Worm (Caenorhabditis elegans) whole organism, L2 larva: ENCODE data around the gene fbxa-179.

ENCODE experiments used
- C34F6.9 ChIP-seq: fragments of 150-350 bp; optimal IDR thresholded peaks from 2 replicates; lab custom pipeline; 2014; ENCODE audit warnings: missing biosample characterization, missing genetic modification characterization
- R02D3.7 ChIP-seq: fragments of 150-350 bp; optimal IDR thresholded peaks from 2 replicates; lab custom pipeline; 2014; ENCODE audit warnings: missing biosample characterization, missing genetic modification characterization
- Y55F3AM.14 ChIP-seq: fragments of 200-800 bp; sonication (Bioruptor generic); optimal IDR thresholded peaks from 2 replicates; lab custom pipeline; 2018; ENCODE audit warnings: mild to moderate bottlenecking, missing genetic modification characterization, missing compliant biosample characterization
- ZK546.5 ChIP-seq: sonication (generic microtip); optimal IDR thresholded peaks from 2 replicates; lab custom pipeline; 2017; ENCODE audit warnings: missing biosample characterization, missing genetic modification characterization
- alr-1 ChIP-seq: fragments of 150-350 bp; optimal IDR thresholded peaks from 2 replicates; lab custom pipeline; 2014; ENCODE audit warnings: missing biosample characterization, missing genetic modification characterization
- aly-2 ChIP-seq: fragments of 150-350 bp; optimal IDR thresholded peaks from 2 replicates; lab custom pipeline; 2014; ENCODE audit warnings: missing biosample characterization, missing genetic modification characterization
- ama-1 ChIP-seq: fragments of 150-350 bp; optimal IDR thresholded peaks from 2 replicates; lab custom pipeline; 2018; ENCODE audit warnings: inconsistent platforms
- blmp-1 ChIP-seq: sonication (generic microtip); optimal IDR thresholded peaks from 2 replicates; lab custom pipeline; 2017; ENCODE audit warnings: missing genetic modification characterization, mild to moderate bottlenecking, missing compliant biosample characterization, antibody characterized with exemption, moderate library complexity; ENCODE audit not compliant: insufficient read depth
- ceh-16 ChIP-seq: fragments of 150-350 bp; optimal IDR thresholded peaks from 2 replicates; lab custom pipeline; 2014; ENCODE audit warnings: missing biosample characterization, missing genetic modification characterization
- ceh-82 ChIP-seq: fragments of 150-350 bp; optimal IDR thresholded peaks from 2 replicates; lab custom pipeline; 2014; ENCODE audit warnings: missing biosample characterization, missing genetic modification characterization
- crh-2 ChIP-seq: sonication (generic microtip); optimal IDR thresholded peaks from 2 replicates; lab custom pipeline; 2017; ENCODE audit warnings: missing biosample characterization, missing genetic modification characterization
- egl-27 ChIP-seq: sonication (generic microtip); optimal IDR thresholded peaks from 3 replicates; lab custom pipeline; 2017; ENCODE audit warnings: missing biosample characterization, missing genetic modification reagents, missing genetic modification characterization
- elt-1 ChIP-seq: fragments of 150-350 bp; optimal IDR thresholded peaks from 2 replicates; lab custom pipeline; 2014; ENCODE audit warnings: missing biosample characterization, missing genetic modification characterization
- elt-3 ChIP-seq: sonication (generic microtip); optimal IDR thresholded peaks from 2 replicates; lab custom pipeline; 2017; ENCODE audit warnings: missing biosample characterization, missing genetic modification characterization
- fos-1 ChIP-seq: fragments of 150-350 bp; optimal IDR thresholded peaks from 2 replicates; lab custom pipeline; 2014; ENCODE audit warnings: missing biosample characterization, missing genetic modification characterization
- lin-11 ChIP-seq: fragments of 150-350 bp; sonication (generic microtip); optimal IDR thresholded peaks from 2 replicates; lab custom pipeline; 2014; ENCODE audit warnings: missing biosample characterization, missing genetic modification characterization, inconsistent platforms, mixed read lengths
- lin-13 ChIP-seq: fragments of 150-350 bp; optimal IDR thresholded peaks from 2 replicates; lab custom pipeline; 2014; ENCODE audit warnings: missing biosample characterization, missing genetic modification reagents, missing genetic modification characterization
- mab-5 ChIP-seq: fragments of 150-350 bp; optimal IDR thresholded peaks from 2 replicates; lab custom pipeline; 2014; ENCODE audit warnings: missing biosample characterization, missing genetic modification characterization
- mbf-1 ChIP-seq: sonication (generic microtip); optimal IDR thresholded peaks from 2 replicates; lab custom pipeline; 2017; ENCODE audit warnings: missing biosample characterization, missing genetic modification characterization
- nhr-10 ChIP-seq: sonication (generic microtip); optimal IDR thresholded peaks from 2 replicates; lab custom pipeline; 2017; ENCODE audit warnings: missing biosample characterization, missing genetic modification characterization
- nhr-11 ChIP-seq: fragments of 150-350 bp; optimal IDR thresholded peaks from 2 replicates; lab custom pipeline; 2014; ENCODE audit warnings: missing biosample characterization, missing genetic modification characterization
- nhr-12 ChIP-seq: fragments of 150-350 bp; optimal IDR thresholded peaks from 2 replicates; lab custom pipeline; 2014; ENCODE audit warnings: missing biosample characterization, missing genetic modification characterization
- nhr-129 ChIP-seq: fragments of 150-350 bp; optimal IDR thresholded peaks from 2 replicates; lab custom pipeline; 2014; ENCODE audit warnings: missing biosample characterization, missing genetic modification characterization
- nhr-21 ChIP-seq: fragments of 150-350 bp; optimal IDR thresholded peaks from 2 replicates; lab custom pipeline; 2014; ENCODE audit warnings: missing biosample characterization, missing genetic modification characterization
- nhr-23 ChIP-seq: fragments of 150-350 bp; optimal IDR thresholded peaks from 2 replicates; lab custom pipeline; 2014; ENCODE audit warnings: missing biosample characterization, missing genetic modification reagents, missing genetic modification characterization
- nhr-237 ChIP-seq: fragments of 150-350 bp; optimal IDR thresholded peaks from 2 replicates; lab custom pipeline; 2014; ENCODE audit warnings: missing biosample characterization, missing genetic modification characterization
- nhr-6 ChIP-seq: fragments of 150-350 bp; optimal IDR thresholded peaks from 2 replicates; lab custom pipeline; 2014; ENCODE audit warnings: missing biosample characterization, missing genetic modification characterization
- nhr-77 ChIP-seq: fragments of 150-350 bp; optimal IDR thresholded peaks from 2 replicates; lab custom pipeline; 2014; ENCODE audit warnings: missing biosample characterization, missing genetic modification characterization
- peb-1 ChIP-seq: fragments of 150-350 bp; optimal IDR thresholded peaks from 2 replicates; lab custom pipeline; 2014; ENCODE audit warnings: missing biosample characterization, missing genetic modification characterization
- sem-4 ChIP-seq: fragments of 150-350 bp; optimal IDR thresholded peaks from 2 replicates; lab custom pipeline; 2014; ENCODE audit warnings: missing biosample characterization, missing genetic modification reagents, missing genetic modification characterization
- skn-1 ChIP-seq: sonication (generic microtip); optimal IDR thresholded peaks from 2 replicates; lab custom pipeline; 2017; ENCODE audit warnings: missing biosample characterization, missing genetic modification characterization
- sma-3 ChIP-seq: sonication (generic microtip); optimal IDR thresholded peaks from 2 replicates; lab custom pipeline; 2016; ENCODE audit warnings: missing genetic modification reagents, missing genetic modification characterization, missing compliant biosample characterization
- sma-9 ChIP-seq, 2 experiments: fragments of 150-350 bp in 1 of 2; sonication (generic microtip) in 1 of 2; optimal IDR thresholded peaks; 2 replicates each; lab custom pipeline; 2014 to 2016; ENCODE audit warnings: missing genetic modification characterization in 2 of 2, mild to moderate bottlenecking in 1 of 2, missing biosample characterization in 1 of 2, missing compliant biosample characterization in 1 of 2, missing genetic modification reagents in 1 of 2, moderate library complexity in 1 of 2
- snpc-4 ChIP-seq: fragments of 150-350 bp; optimal IDR thresholded peaks from 2 replicates; lab custom pipeline; 2014; ENCODE audit warnings: missing biosample characterization, missing genetic modification characterization
- unc-39 ChIP-seq: fragments of 150-350 bp; optimal IDR thresholded peaks from 2 replicates; lab custom pipeline; 2014; ENCODE audit warnings: missing biosample characterization, missing genetic modification characterization
- unc-62 ChIP-seq: fragments of 150-350 bp; optimal IDR thresholded peaks from 2 replicates; lab custom pipeline; 2014; ENCODE audit warnings: missing biosample characterization, missing genetic modification reagents, missing genetic modification characterization
- zag-1 ChIP-seq: fragments of 150-350 bp; optimal IDR thresholded peaks from 2 replicates; lab custom pipeline; 2014; ENCODE audit warnings: missing biosample characterization, missing genetic modification characterization
- ztf-1 ChIP-seq: fragments of 200-800 bp; sonication (Bioruptor generic); conservative IDR thresholded peaks from 2 replicates; pipeline ENCODE4 v1.3.6; 2022; ENCODE audit warnings: missing genetic modification characterization, missing compliant biosample characterization
- ztf-11 ChIP-seq: sonication (generic microtip); optimal IDR thresholded peaks from 2 replicates; lab custom pipeline; 2017; ENCODE audit warnings: missing biosample characterization, missing genetic modification characterization
- ztf-4 ChIP-seq: fragments of 150-350 bp; optimal IDR thresholded peaks from 2 replicates; lab custom pipeline; 2014; ENCODE audit warnings: missing biosample characterization, missing genetic modification characterization

The fbxa-179 gene

ce11 chrX:14424673-14425072, 12.0 kb upstream of the fbxa-179 start, which contains the start of gene F23D12.11:
F23D12.11 (minus strand) TSS chrX:14424751.
- TF ChIP-seq unc-62 (GFP tag; lab: Kevin White, UChicago) = no peak
- TF ChIP-seq skn-1 = no peak
- TF ChIP-seq aly-2 (tag; lab: Kevin White, UChicago) = no peak
- TF ChIP-seq R02D3.7 = no peak
- no peak for TF ChIP-seq ztf-1
- TF ChIP-seq snpc-4 (tag; lab: Kevin White, UChicago) = no peak
- TF ChIP-seq lin-13 (GFP tag; lab: Kevin White, UChicago) = no peak
- TF ChIP-seq nhr-12 (tag; lab: Kevin White, UChicago) = no peak
- TF ChIP-seq ztf-4 (tag; lab: Kevin White, UChicago) = no peak
- TF ChIP-seq blmp-1 = no peak
- TF ChIP-seq Y55F3AM.14 (GFP tag; lab: Kevin White, UChicago) = no peak
- no peak for TF ChIP-seq nhr-21 (tag; lab: Kevin White, UChicago)
- no peak for TF ChIP-seq ztf-11 (tag; lab: Kevin White, UChicago)
- TF ChIP-seq elt-1 = no peak
- no peak for TF ChIP-seq ZK546.5
- no peak for TF ChIP-seq nhr-129 (tag; lab: Kevin White, UChicago)
- no peak for TF ChIP-seq mab-5 (tag; lab: Kevin White, UChicago)
- no peak for TF ChIP-seq elt-3 (tag; lab: Kevin White, UChicago)
- TF ChIP-seq nhr-10 (tag; lab: Kevin White, UChicago) = no peak
- no peak for TF ChIP-seq nhr-237 (tag; lab: Kevin White, UChicago)

ce11 chrX:14424186-14424585, 11.5 kb upstream of the fbxa-179 start:
- no peak for TF ChIP-seq peb-1 (tag; lab: Kevin White, UChicago)
- TF ChIP-seq elt-3 (tag; lab: Kevin White, UChicago) = no peak

ce11 chrX:14423105-14423504, 10.4 kb upstream of the fbxa-179 start, which contains the start of gene fipr-3:
fipr-3 (plus strand) TSS chrX:14423405.
- TF ChIP-seq sma-9 (GFP tag; optimal IDR thresholded peaks at IDR 0.05; lab: Kevin White, UChicago) (no peak), sma-9 (tag; optimal IDR thresholded peaks at IDR 0.05; lab: Kevin White, UChicago) (no peak), C34F6.9 (tag; lab: Kevin White, UChicago) (no peak), nhr-12 (tag; lab: Kevin White, UChicago) (no peak), aly-2 (tag; lab: Kevin White, UChicago) (no peak), alr-1 (tag; lab: Kevin White, UChicago) (no peak), skn-1 (no peak)

ce11 chrX:14421529-14421982, 8.9 kb upstream of the fbxa-179 start, which contains the start of gene F23D12.2:
F23D12.2 (minus strand) TSS chrX:14421579.
- TF ChIP-seq Y55F3AM.14 (GFP tag; lab: Kevin White, UChicago) (no peak), ceh-16 (tag; lab: Kevin White, UChicago) (no peak), lin-11 (tag; lab: Kevin White, UChicago) (no peak), unc-39 (tag; lab: Kevin White, UChicago) (no peak), sem-4 (tag; lab: Kevin White, UChicago) (no peak), nhr-23 (tag; lab: Kevin White, UChicago) (no peak), blmp-1 (no peak), ztf-1 (no peak), mbf-1 (no peak), elt-1 (no peak), nhr-77 (tag; lab: Kevin White, UChicago) (no peak), ama-1 (no peak), C34F6.9 (tag; lab: Kevin White, UChicago) (no peak), nhr-11 (tag; lab: Kevin White, UChicago) (no peak), nhr-10 (tag; lab: Kevin White, UChicago) (no peak), skn-1 (no peak), sma-3 (GFP tag; lab: Kevin White, UChicago) (no peak)

ce11 chrX:14415641-14416040, 3.0 kb upstream of the fbxa-179 start, which contains the start of gene F23D12.10:
F23D12.10 (minus strand) TSS chrX:14415741.
- TF ChIP-seq blmp-1 (no peak), skn-1 (no peak), nhr-10 (tag; lab: Kevin White, UChicago) (no peak), peb-1 (tag; lab: Kevin White, UChicago) (no peak), ztf-11 (tag; lab: Kevin White, UChicago) (no peak), nhr-21 (tag; lab: Kevin White, UChicago) (no peak), ceh-82 (tag; lab: Kevin White, UChicago) (no peak), egl-27 (tag; lab: Kevin White, UChicago) (no peak), nhr-6 (tag; lab: Kevin White, UChicago) (no peak), fos-1 (tag; lab: Kevin White, UChicago) (no peak), elt-3 (tag; lab: Kevin White, UChicago) (no peak), nhr-23 (tag; lab: Kevin White, UChicago) (no peak), crh-2 (tag; lab: Kevin White, UChicago) (no peak), zag-1 (tag; lab: Kevin White, UChicago) (no peak), unc-62 (GFP tag; lab: Kevin White, UChicago) (no peak), nhr-129 (tag; lab: Kevin White, UChicago) (no peak)
